Worm (Caenorhabditis elegans): ENCODE data around the gene pph-1.

The pph-1 gene

DNA sequence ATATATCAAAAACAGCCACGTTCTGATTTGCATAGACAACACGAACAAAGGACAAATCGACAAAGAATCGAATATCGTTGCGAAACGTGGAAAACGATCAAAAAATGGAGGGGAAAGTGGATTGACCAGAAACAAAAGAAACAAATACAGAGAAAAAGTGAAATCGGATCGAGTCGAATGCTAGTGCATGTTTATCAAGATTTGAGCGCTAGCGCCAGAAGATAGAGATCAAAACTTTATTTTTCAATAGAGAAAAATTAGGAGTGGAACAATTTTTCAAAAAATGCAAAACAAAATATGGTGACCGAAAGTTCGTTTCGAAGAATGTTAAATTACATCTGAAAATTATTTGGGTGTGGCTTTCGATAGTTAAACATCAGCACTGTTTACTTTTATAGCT is 40.3 kb upstream of the pph-1 start:
- no peak for TF ChIP-seq ceh-90 (tag; optimal IDR thresholded peaks at IDR 0.05)
- TF ChIP-seq blmp-1 (tag; optimal IDR thresholded peaks at IDR 0.05) = peak; percentile 87
- no peak for TF ChIP-seq efl-1 (optimal IDR thresholded peaks at IDR 0.05)
- TF ChIP-seq efl-1 (GFP tag; optimal IDR thresholded peaks at IDR 0.05 in 1 of 2) = peak in 1 of 2 experiments; percentile 71
- TF ChIP-seq ceh-8 (GFP tag; optimal IDR thresholded peaks at IDR 0.05) = no peak
- TF ChIP-seq hlh-4 (tag; optimal IDR thresholded peaks at IDR 0.05) = no peak

ce11 chrV:10664271-10664670 is 38.1 kb upstream of the pph-1 start:
- TF ChIP-seq alr-1 (tag; optimal IDR thresholded peaks at IDR 0.05; ENCODE audit: borderline replicate concordance) (no peak), nhr-11 (tag; optimal IDR thresholded peaks at IDR 0.05) (no peak), xbp-1 (tag; optimal IDR thresholded peaks at IDR 0.05) (no peak), F16B12.6 (tag; optimal IDR thresholded peaks at IDR 0.05) (no peak), unc-130 (tag; optimal IDR thresholded peaks at IDR 0.05) (peak; percentile 11), ces-1 (GFP tag; optimal IDR thresholded peaks at IDR 0.05) (no peak), ceh-90 (tag; optimal IDR thresholded peaks at IDR 0.05) (no peak), pax-3 (tag; optimal IDR thresholded peaks at IDR 0.05) (no peak), lin-13 (GFP tag; optimal IDR thresholded peaks at IDR 0.05) (no peak), C04F5.9 (tag; optimal IDR thresholded peaks at IDR 0.05) (no peak), mep-1 (tag; optimal IDR thresholded peaks at IDR 0.05) (peak; percentile 14), nhr-85 (tag) (no peak), dpl-1 (GFP tag; optimal IDR thresholded peaks at IDR 0.05) (no peak), rnt-1 (tag; optimal IDR thresholded peaks at IDR 0.05) (peak; percentile 69), blmp-1 (tag; optimal IDR thresholded peaks at IDR 0.05) (no peak), fkh-10 (GFP tag; optimal IDR thresholded peaks at IDR 0.05) (no peak), ceh-63 (GFP tag; optimal IDR thresholded peaks at IDR 0.05) (no peak), snu-23 (GFP tag; optimal IDR thresholded peaks at IDR 0.05) (peak; percentile 10), lsy-2 (tag; optimal IDR thresholded peaks at IDR 0.05) (peak in 1 of 2 experiments; percentile 33), nhr-28 (tag; optimal IDR thresholded peaks at IDR 0.05) (no peak), unc-62 (GFP tag; optimal IDR thresholded peaks at IDR 0.05) (no peak), nhr-71 (tag; optimal IDR thresholded peaks at IDR 0.05) (peak; percentile 56), dsc-1 (tag; optimal IDR thresholded peaks at IDR 0.05) (no peak), hpl-2 (GFP tag; optimal IDR thresholded peaks at IDR 0.05) (no peak), jun-1 (tag; optimal IDR thresholded peaks at IDR 0.05) (no peak), C34B4.2 (tag; optimal IDR thresholded peaks at IDR 0.05) (no peak), lin-39 (tag; optimal IDR thresholded peaks at IDR 0.05) (no peak), hlh-4 (tag; optimal IDR thresholded peaks at IDR 0.05) (no peak), zip-4 (GFP tag; optimal IDR thresholded peaks at IDR 0.05) (no peak), ama-1 (optimal IDR thresholded peaks at IDR 0.05) (no peak), egl-27 (tag; optimal IDR thresholded peaks at IDR 0.05) (no peak), nhr-77 (tag; optimal IDR thresholded peaks at IDR 0.05) (no peak), aly-2 (tag; optimal IDR thresholded peaks at IDR 0.05) (no peak), tbx-2 (tag; optimal IDR thresholded peaks at IDR 0.05) (no peak), grh-1 (GFP tag; IDR thresholded peaks at IDR 0.05) (no peak), unc-86 (tag; optimal IDR thresholded peaks at IDR 0.05) (no peak), ceh-82 (tag; optimal IDR thresholded peaks at IDR 0.05) (no peak), fos-1 (tag; optimal IDR thresholded peaks at IDR 0.05) (no peak), pag-3 (tag; optimal IDR thresholded peaks at IDR 0.05; ENCODE audit: borderline replicate concordance, insufficient read depth) (peak; percentile 63), lin-14 (GFP tag; optimal IDR thresholded peaks at IDR 0.05) (peak; percentile 46)

Data from whole organism, L1 larva.